Fruit fly (Drosophila melanogaster) whole organism: Measurements from ENCODE around the gene Mcr.

ENCODE experiments used
- Dll ChIP-seq: fragments of >200 bp; optimal IDR thresholded peaks from 2 replicates; lab custom pipeline; 2017
- EcR ChIP-seq, 2 experiments: fragments of >200 bp; optimal IDR thresholded peaks; 2 replicates each; lab custom pipeline; 2017; ENCODE audit warnings: missing biosample characterization in 2 of 2, missing genetic modification characterization in 2 of 2, missing genetic modification reagents in 2 of 2
- usp ChIP-seq: fragments of >200 bp; optimal IDR thresholded peaks from 2 replicates; lab custom pipeline; 2017; ENCODE audit warnings: missing biosample characterization, missing genetic modification characterization, mixed read lengths

DNA sequence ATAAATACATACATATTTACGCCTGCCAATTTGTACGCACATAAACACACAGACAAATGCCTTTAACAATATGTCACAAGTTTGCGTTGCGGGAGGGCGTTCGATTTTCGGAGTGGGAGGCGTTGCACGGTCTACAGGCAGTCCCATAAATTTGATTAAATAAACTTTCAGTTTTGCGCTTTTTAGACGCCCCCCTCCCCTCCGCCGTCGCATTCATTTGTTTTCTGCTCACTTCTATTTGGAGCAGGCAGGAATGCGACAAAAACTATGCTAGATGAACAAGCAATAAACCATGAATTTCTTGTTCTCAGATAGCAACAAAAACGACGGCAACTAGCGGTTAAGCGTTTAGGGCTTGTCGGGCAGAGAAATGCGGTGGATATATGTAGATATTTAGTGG lies 16.3 kb upstream of the Mcr start:
- TF ChIP-seq usp, result no peak
- TF ChIP-seq Dll (lab: Kevin White, UChicago), result no peak
- TF ChIP-seq EcR (GFP tag; optimal IDR thresholded peaks at IDR 0.05; lab: Kevin White, UChicago), result no peak
